Fruit fly (Drosophila melanogaster) whole organism, pupa: ENCODE data around the gene CG2865.

ENCODE experiments used
- CG10348 ChIP-seq: fragments of 200-800 bp; sonication (Bioruptor generic); IDR thresholded peaks from 2 replicates; pipeline ENCODE4 v1.3.6; 2022; ENCODE audit warnings: missing biosample characterization, missing genetic modification characterization
- CG12605 ChIP-seq: fragments of 200-800 bp; sonication (Bioruptor generic); IDR thresholded peaks from 2 replicates; pipeline ENCODE4 v1.3.6; 2022; ENCODE audit warnings: missing biosample characterization, missing genetic modification characterization
- CG13204 ChIP-seq: fragments of 200-800 bp; sonication (Bioruptor generic); optimal IDR thresholded peaks from 2 replicates; lab custom pipeline; 2018; ENCODE audit warnings: missing biosample characterization, mild to moderate bottlenecking, missing genetic modification characterization, moderate library complexity
- CG14655 ChIP-seq: fragments of 200-800 bp; sonication (Bioruptor generic); optimal IDR thresholded peaks from 3 replicates; lab custom pipeline; 2017; ENCODE audit warnings: mild to moderate bottlenecking, missing biosample characterization, missing genetic modification reagents, missing genetic modification characterization
- CG15710 ChIP-seq: fragments of 200-800 bp; sonication (Bioruptor generic); optimal IDR thresholded peaks from 2 replicates; lab custom pipeline; 2018; ENCODE audit warnings: missing biosample characterization, mild to moderate bottlenecking, missing genetic modification characterization, moderate library complexity
- CG17806 ChIP-seq: fragments of 200-800 bp; sonication (Bioruptor generic); optimal IDR thresholded peaks from 2 replicates; lab custom pipeline; 2018; ENCODE audit warnings: missing biosample characterization, mild to moderate bottlenecking, missing genetic modification characterization, moderate library complexity
- CG32121 ChIP-seq: fragments of 200-800 bp; sonication (Bioruptor generic); IDR thresholded peaks from 2 replicates; pipeline ENCODE4 v1.3.6; 2022; ENCODE audit warnings: missing biosample characterization, missing genetic modification characterization
- CG34367 ChIP-seq: fragments of 200-800 bp; sonication (Bioruptor generic); optimal IDR thresholded peaks from 2 replicates; lab custom pipeline; 2018; ENCODE audit warnings: missing biosample characterization, mild to moderate bottlenecking, missing genetic modification characterization
- CG4496 ChIP-seq: fragments of 200-800 bp; sonication (Bioruptor generic); IDR thresholded peaks from 3 replicates; pipeline ENCODE4 v1.3.6; 2022; ENCODE audit warnings: missing biosample characterization, missing genetic modification characterization
- CG8159 ChIP-seq: fragments of 200-800 bp; sonication (Bioruptor generic); optimal IDR thresholded peaks from 3 replicates; lab custom pipeline; 2018; ENCODE audit warnings: missing biosample characterization, mild to moderate bottlenecking, missing genetic modification characterization, moderate library complexity
- CG8301 ChIP-seq: fragments of 200-800 bp; sonication (Bioruptor generic); optimal IDR thresholded peaks from 2 replicates; lab custom pipeline; 2018; ENCODE audit warnings: missing biosample characterization, mild to moderate bottlenecking, missing genetic modification characterization
- CG9948 ChIP-seq: fragments of 200-800 bp; sonication (Bioruptor generic); optimal IDR thresholded peaks from 2 replicates; lab custom pipeline; 2018; ENCODE audit warnings: missing biosample characterization, mild to moderate bottlenecking, missing genetic modification characterization, moderate library complexity
- D1 ChIP-seq: fragments of 200-800 bp; sonication (Bioruptor generic); optimal IDR thresholded peaks from 2 replicates; lab custom pipeline; 2018; ENCODE audit warnings: missing biosample characterization, mild to moderate bottlenecking, missing genetic modification characterization, moderate library complexity
- EcR ChIP-seq: fragments of 200-800 bp; sonication (Bioruptor generic); optimal IDR thresholded peaks from 3 replicates; lab custom pipeline; 2019; ENCODE audit warnings: missing biosample characterization, missing genetic modification characterization, mild to moderate bottlenecking, moderate library complexity, missing genetic modification reagents
- Ets98B ChIP-seq: fragments of 200-800 bp; sonication (Bioruptor generic); IDR thresholded peaks from 2 replicates; pipeline ENCODE4 v1.3.6; 2022; ENCODE audit warnings: missing biosample characterization, missing genetic modification characterization
- Pif1A ChIP-seq: fragments of 200-800 bp; sonication (Bioruptor generic); optimal IDR thresholded peaks from 3 replicates; lab custom pipeline; 2016; ENCODE audit warnings: missing biosample characterization, missing genetic modification characterization
- Pif1B ChIP-seq: fragments of 200-800 bp; sonication (Bioruptor generic); optimal IDR thresholded peaks from 3 replicates; lab custom pipeline; 2016; ENCODE audit warnings: missing biosample characterization, missing genetic modification characterization
- Snoo ChIP-seq: fragments of 200-800 bp; sonication (Bioruptor generic); optimal IDR thresholded peaks from 3 replicates; lab custom pipeline; 2017; ENCODE audit warnings: missing biosample characterization, mild to moderate bottlenecking, missing genetic modification characterization, inconsistent platforms
- fd96Ca ChIP-seq: fragments of 200-800 bp; sonication (Bioruptor generic); IDR thresholded peaks from 3 replicates; pipeline ENCODE4 v1.3.6; 2022; ENCODE audit warnings: missing biosample characterization, missing genetic modification characterization
- gl ChIP-seq: fragments of 200-800 bp; sonication (Bioruptor generic); optimal IDR thresholded peaks from 2 replicates; lab custom pipeline; 2018; ENCODE audit warnings: missing biosample characterization, mild to moderate bottlenecking, missing genetic modification characterization
- rn ChIP-seq: fragments of 200-800 bp; sonication (Bioruptor generic); IDR thresholded peaks from 2 replicates; pipeline ENCODE4 v1.3.6; 2022; ENCODE audit warnings: missing biosample characterization, missing genetic modification characterization

The CG2865 gene

dm6 chrX:2262511-2262910, 30.7 kb downstream of the CG2865 start, which contains the start of the genes temp and CG3071:
temp (minus strand) TSS chrX:2262515.
CG3071 (plus strand) TSS chrX:2262837.
- TF ChIP-seq rn (GFP tag; lab: Robert Waterston, UW) (no peak), gl (no peak), CG9948 (tag; lab: Kevin White, UChicago) (peak; percentile 28), CG17806 (tag; lab: Kevin White, UChicago) (peak; percentile 12), CG15710 (tag; lab: Kevin White, UChicago) (peak; percentile 56), CG8159 (tag; lab: Kevin White, UChicago) (peak; percentile 53), Snoo (tag; lab: Kevin White, UChicago) (peak; percentile 21), CG32121 (GFP tag; lab: Robert Waterston, UW) (no peak), CG8301 (peak; percentile 10), Pif1A (GFP tag; lab: Kevin White, UChicago) (peak; percentile 26), CG10348 (GFP tag; lab: Robert Waterston, UW) (no peak)

dm6 chrX:2259763-2260162, 33.4 kb downstream of the CG2865 start, which contains the start of gene CG3078:
CG3078 (minus strand) TSS chrX:2259863.
- TF ChIP-seq CG34367 (no peak), CG13204 (no peak), CG32121 (GFP tag; lab: Robert Waterston, UW) (no peak), CG10348 (GFP tag; lab: Robert Waterston, UW) (no peak), EcR (GFP tag; lab: Kevin White, UChicago) (no peak), Pif1A (GFP tag; lab: Kevin White, UChicago) (no peak), CG14655 (no peak), CG8301 (no peak)

DNA sequence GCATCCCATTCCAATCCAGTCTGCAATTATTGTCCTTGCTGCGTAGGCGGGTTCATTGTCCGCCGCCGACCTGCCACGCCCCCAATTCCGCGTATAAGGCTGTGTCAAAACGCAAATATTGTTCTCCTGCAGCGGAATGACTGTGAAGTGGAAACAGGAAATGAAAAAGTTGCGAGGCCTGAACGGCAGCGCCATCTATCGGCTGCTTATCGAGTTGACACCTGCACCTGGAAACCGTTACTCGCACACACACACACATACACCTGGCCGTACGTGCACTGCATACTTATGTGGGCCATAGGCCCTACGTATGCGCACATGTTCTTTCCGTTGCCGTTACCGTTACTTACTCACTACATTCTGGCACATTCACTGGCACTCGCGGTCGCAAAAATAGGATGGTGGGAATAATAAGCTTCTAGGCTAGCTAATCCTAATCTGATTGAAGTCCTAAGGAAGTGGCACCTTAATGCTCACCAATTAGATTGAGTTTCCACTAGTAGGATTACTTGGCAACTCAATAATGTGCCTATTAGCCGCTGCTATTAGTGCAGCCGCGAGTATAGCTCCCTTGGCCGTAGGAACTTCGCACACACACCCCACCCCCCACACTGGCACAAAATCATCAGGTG, 34.5 kb downstream of the CG2865 start:
- TF ChIP-seq Ets98B (no peak), CG17806 (tag; lab: Kevin White, UChicago) (peak; percentile 25), gl (no peak), CG9948 (tag; lab: Kevin White, UChicago) (peak; percentile 6), EcR (GFP tag; lab: Kevin White, UChicago) (no peak), CG8159 (tag; lab: Kevin White, UChicago) (peak; percentile 39), CG12605 (no peak), rn (GFP tag; lab: Robert Waterston, UW) (no peak), CG14655 (no peak), CG13204 (no peak), D1 (tag; lab: Kevin White, UChicago) (no peak), CG4496 (GFP tag; lab: Robert Waterston, UW) (peak; percentile 54; the same call in 2 of the 3 replicates), CG34367 (no peak), Snoo (tag; lab: Kevin White, UChicago) (no peak), fd96Ca (GFP tag; lab: Robert Waterston, UW) (peak; percentile 58; the same call in 1 of the 3 replicates), Pif1A (GFP tag; lab: Kevin White, UChicago) (no peak), CG32121 (GFP tag; lab: Robert Waterston, UW) (peak; percentile 41; the same call in 1 of the 2 replicates), CG8301 (peak; percentile 27), Pif1B (GFP tag; lab: Kevin White, UChicago) (no peak), CG10348 (GFP tag; lab: Robert Waterston, UW) (no peak), CG15710 (tag; lab: Kevin White, UChicago) (peak; percentile 19)

DNA sequence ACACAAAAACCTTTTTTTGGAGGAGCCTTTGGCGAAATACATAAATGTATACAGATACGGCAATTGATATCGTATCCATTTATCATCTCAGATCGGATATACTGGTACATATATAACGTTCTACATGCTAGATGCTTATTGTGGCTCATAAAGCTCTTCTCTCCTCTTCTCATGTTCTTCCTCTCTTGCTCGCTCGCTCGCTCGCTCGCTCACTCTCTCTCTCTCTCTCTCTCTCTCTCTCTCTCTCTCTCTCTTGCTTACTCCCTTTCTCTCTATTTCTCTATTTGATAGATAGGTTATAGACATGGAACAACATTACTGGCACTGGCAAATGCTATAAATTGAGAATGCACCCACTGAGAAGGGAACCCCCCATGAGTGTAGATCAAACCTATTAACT, 38.2 kb downstream of the CG2865 start:
- TF ChIP-seq CG12605 (no peak), EcR (GFP tag; lab: Kevin White, UChicago) (peak; percentile 68), Ets98B (peak; percentile 22; the same call in 1 of the 2 replicates), CG10348 (GFP tag; lab: Robert Waterston, UW) (no peak), CG4496 (GFP tag; lab: Robert Waterston, UW) (no peak), CG17806 (tag; lab: Kevin White, UChicago) (no peak)

DNA sequence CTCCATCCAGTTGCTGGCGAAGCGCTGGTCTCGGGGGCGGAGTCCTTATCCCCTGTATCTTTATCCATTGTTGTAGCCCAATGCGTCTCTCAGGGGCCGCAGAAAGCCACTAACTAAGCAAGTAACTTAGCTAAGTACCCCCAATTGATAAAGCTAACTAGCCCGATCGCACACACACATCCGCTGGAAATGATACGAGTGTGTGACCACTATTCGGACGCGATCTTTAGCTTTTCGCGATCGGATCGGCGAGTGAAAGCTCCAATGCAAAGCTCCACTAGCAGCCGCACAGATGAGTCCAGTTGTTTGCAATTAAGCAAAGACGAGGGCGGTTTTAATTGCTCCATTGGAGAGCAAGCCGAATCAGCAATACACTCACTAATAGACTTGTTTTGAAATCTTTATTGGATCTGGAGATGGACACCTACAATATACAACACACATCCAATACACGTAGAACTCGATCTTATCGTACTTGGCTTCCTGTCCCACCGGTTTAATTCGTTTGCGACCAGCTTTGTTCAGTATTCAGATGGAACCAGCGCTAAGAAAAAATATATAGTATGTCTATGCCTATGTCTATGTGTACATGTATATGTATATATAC, 39.1 kb downstream of the CG2865 start, which contains the start of gene CG3091:
CG3091 (minus strand) TSS at position 178 of the 607 bp plus-strand sequence.
- TF ChIP-seq CG34367 (no peak), Pif1B (GFP tag; lab: Kevin White, UChicago) (no peak), CG17806 (tag; lab: Kevin White, UChicago) (no peak), CG4496 (GFP tag; lab: Robert Waterston, UW) (peak; percentile 55; the same call in 1 of the 3 replicates), CG32121 (GFP tag; lab: Robert Waterston, UW) (peak; percentile 75), D1 (tag; lab: Kevin White, UChicago) (no peak), gl (no peak), CG8159 (tag; lab: Kevin White, UChicago) (no peak), CG8301 (no peak), fd96Ca (GFP tag; lab: Robert Waterston, UW) (peak; percentile 70; the same call in 2 of the 3 replicates), Ets98B (peak; percentile 73)

- TF ChIP-seq CG4496 (GFP tag; lab: Robert Waterston, UW) (0 out of 3 replicates have a peak, but pooled peaks have one; percentile 21), CG12605 (no peak), CG13204 (no peak)
These were observed 41.5 kb downstream of the CG2865 start, which contains the start of gene CG3191 for dm6 chrX:2251688-2252087. CG3191 (minus strand) TSS chrX:2251993.
